Fruit fly (Drosophila melanogaster): ENCODE measurements around the gene bab2.

DNA sequence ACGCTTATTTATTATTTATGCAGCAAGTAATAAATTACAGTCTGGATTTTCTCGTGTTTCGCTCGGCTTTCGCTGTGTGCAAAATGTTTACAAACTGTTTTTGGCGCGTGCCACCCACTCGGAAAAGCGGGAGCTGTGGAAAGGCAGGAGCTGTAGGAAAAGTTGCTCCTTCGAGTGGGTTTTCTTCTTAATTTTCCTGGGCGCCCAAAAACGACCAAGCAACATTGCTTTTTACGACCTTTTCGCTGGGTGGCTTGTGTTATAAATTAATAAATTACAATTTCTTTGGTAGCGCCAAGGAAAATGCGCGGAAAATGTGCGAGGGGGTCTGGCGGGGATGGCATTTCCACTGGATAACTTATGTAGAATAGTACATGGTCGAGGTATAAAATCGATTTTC is 561 bp downstream of the bab2 start:
- no peak for TF ChIP-seq cnc (optimal IDR thresholded peaks at IDR 0.05)
- TF ChIP-seq Mnt (GFP tag; optimal IDR thresholded peaks at IDR 0.05) = no peak
- no peak for TF ChIP-seq CG7045 (GFP tag; optimal IDR thresholded peaks at IDR 0.05)
- TF ChIP-seq CG7101 (tag; optimal IDR thresholded peaks at IDR 0.05) = no peak
- TF ChIP-seq cic (GFP tag; optimal IDR thresholded peaks at IDR 0.05) = no peak
- no peak for TF ChIP-seq Clk (GFP tag; optimal IDR thresholded peaks at IDR 0.05)
- TF ChIP-seq CG33017 (tag; optimal IDR thresholded peaks at IDR 0.05) = no peak
